Worm (Caenorhabditis elegans): ENCODE measurements around the gene cest-10.

Gene cest-10

DNA sequence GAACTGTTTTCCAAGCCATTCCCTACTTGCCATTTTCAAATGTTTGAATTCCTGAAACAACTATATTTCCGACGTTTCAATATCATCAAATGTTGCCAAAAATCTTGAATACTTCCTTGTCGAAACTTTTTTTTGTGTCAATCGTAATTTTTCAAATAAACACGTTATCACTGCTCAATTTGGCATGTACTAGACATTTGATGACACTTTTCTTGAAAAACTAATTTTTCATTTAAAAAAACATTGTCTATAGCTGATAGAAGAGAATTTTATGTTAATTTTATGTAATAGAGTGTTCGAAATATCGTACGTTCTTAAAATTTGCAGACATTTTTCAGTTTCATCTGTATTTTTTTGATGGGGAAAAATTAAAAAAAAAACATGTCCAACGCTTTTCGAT, 2.5 kb downstream of the cest-10 start:
- TF ChIP-seq elt-2 (tag; optimal IDR thresholded peaks at IDR 0.05) (no peak), ceh-19 (GFP tag; optimal IDR thresholded peaks at IDR 0.05) (no peak), pqm-1 (tag; optimal IDR thresholded peaks at IDR 0.05) (no peak), hlh-15 (tag; optimal IDR thresholded peaks at IDR 0.05) (no peak), ets-4 (tag; optimal IDR thresholded peaks at IDR 0.05) (no peak), C38D4.7 (GFP tag; optimal IDR thresholded peaks at IDR 0.05) (no peak), ceh-30 (tag; optimal IDR thresholded peaks at IDR 0.05) (no peak), pros-1 (tag; optimal IDR thresholded peaks at IDR 0.05) (no peak), nhr-232 (tag; optimal IDR thresholded peaks at IDR 0.05) (no peak)

DNA sequence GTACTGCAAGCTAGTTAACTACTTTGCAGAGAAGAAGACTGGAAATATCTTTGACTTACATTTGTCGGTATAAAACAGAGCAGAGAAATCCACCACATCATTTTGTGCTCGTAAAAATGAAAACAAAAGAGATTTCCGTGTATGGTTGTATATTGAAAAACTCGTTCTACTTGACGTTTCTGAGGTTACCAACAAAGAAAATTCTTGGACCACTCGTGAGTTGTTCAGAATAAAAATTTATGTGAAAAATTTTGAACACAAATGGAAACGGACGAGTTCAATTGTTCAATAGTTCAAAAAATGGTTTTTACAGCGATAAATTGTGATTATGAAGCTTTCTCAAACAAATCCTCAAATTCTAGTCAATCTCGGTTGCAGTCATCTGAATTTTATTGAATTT, 4.2 kb downstream of the cest-10 start, which contains the start of gene clec-179:
Gene clec-179 (minus strand): TSS at position 101 of the 400 bp plus-strand sequence.
- TF ChIP-seq ceh-6 (GFP tag; optimal IDR thresholded peaks at IDR 0.05) = no peak
- TF ChIP-seq fkh-10 (GFP tag; optimal IDR thresholded peaks at IDR 0.05) = no peak
- TF ChIP-seq hlh-6 (tag; optimal IDR thresholded peaks at IDR 0.05) = no peak
- TF ChIP-seq pqm-1 (tag; optimal IDR thresholded peaks at IDR 0.05) = no peak
- no peak for TF ChIP-seq ceh-19 (GFP tag; optimal IDR thresholded peaks at IDR 0.05)
- TF ChIP-seq pag-3 (tag; optimal IDR thresholded peaks at IDR 0.05; ENCODE audit: borderline replicate concordance) = no peak
- no peak for TF ChIP-seq ref-2 (tag; optimal IDR thresholded peaks at IDR 0.05)
- no peak for TF ChIP-seq C08G9.2 (tag; optimal IDR thresholded peaks at IDR 0.05)
- TF ChIP-seq F13H6.1 (tag; optimal IDR thresholded peaks at IDR 0.05) = no peak
- no peak for TF ChIP-seq ama-1 (optimal IDR thresholded peaks at IDR 0.05)
- TF ChIP-seq ceh-34 (tag; optimal IDR thresholded peaks at IDR 0.05) = no peak
- no peak for TF ChIP-seq ahr-1 (tag; optimal IDR thresholded peaks at IDR 0.05)
- no peak for TF ChIP-seq pax-1 (tag; optimal IDR thresholded peaks at IDR 0.05)
- no peak for TF ChIP-seq K09A11.1 (tag; optimal IDR thresholded peaks at IDR 0.05; ENCODE audit: insufficient read depth)
- TF ChIP-seq eyg-1 (tag; optimal IDR thresholded peaks at IDR 0.05) = no peak
- no peak for TF ChIP-seq che-1 (tag; optimal IDR thresholded peaks at IDR 0.05)
- TF ChIP-seq fkh-6 (tag; optimal IDR thresholded peaks at IDR 0.05) = no peak

DNA sequence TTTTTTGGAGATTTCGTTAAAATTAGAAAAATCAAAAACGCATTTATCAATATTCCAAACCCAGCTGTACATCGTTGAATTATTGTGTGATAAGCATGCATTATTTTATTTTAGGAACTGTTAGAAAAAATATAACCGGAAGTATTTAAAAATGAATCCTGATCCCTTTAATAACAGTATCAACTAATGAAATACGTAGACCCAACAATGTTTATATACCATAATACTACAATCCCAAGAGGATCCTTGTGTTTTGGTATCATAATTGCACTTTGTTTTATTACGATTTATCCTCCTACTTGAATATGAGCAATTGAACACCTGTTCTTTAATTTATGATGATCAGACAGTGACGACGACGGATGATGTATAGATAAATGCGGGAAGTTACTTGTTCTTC, 6.4 kb downstream of the cest-10 start, which contains the start of gene str-249:
Gene str-249 (minus strand): TSS at position 101 of the 400 bp plus-strand sequence.
- TF ChIP-seq odd-2 (tag; optimal IDR thresholded peaks at IDR 0.05) = no peak
- no peak for TF ChIP-seq hlh-15 (tag; optimal IDR thresholded peaks at IDR 0.05)
- no peak for TF ChIP-seq ceh-48 (tag; optimal IDR thresholded peaks at IDR 0.05)
- no peak for TF ChIP-seq che-1 (tag; optimal IDR thresholded peaks at IDR 0.05)
- TF ChIP-seq ceh-45 (GFP tag; IDR thresholded peaks at IDR 0.05) = no peak
- no peak for TF ChIP-seq T23F11.4 (GFP tag; optimal IDR thresholded peaks at IDR 0.05)
- no peak for TF ChIP-seq ttx-3 (tag; optimal IDR thresholded peaks at IDR 0.05)
- TF ChIP-seq hlh-13 (GFP tag; optimal IDR thresholded peaks at IDR 0.05) = no peak
- no peak for TF ChIP-seq unc-55 (GFP tag; optimal IDR thresholded peaks at IDR 0.05)
- TF ChIP-seq ceh-24 (tag; optimal IDR thresholded peaks at IDR 0.05) = no peak
- no peak for TF ChIP-seq ceh-9 (tag; optimal IDR thresholded peaks at IDR 0.05)
- TF ChIP-seq ceh-6 (GFP tag; optimal IDR thresholded peaks at IDR 0.05) = no peak
- no peak for TF ChIP-seq F13H6.1 (tag; optimal IDR thresholded peaks at IDR 0.05)
- TF ChIP-seq ref-2 (tag; optimal IDR thresholded peaks at IDR 0.05) = no peak
- TF ChIP-seq madf-2 (tag; optimal IDR thresholded peaks at IDR 0.05) = no peak
- TF ChIP-seq lim-6 (tag; optimal IDR thresholded peaks at IDR 0.05) = no peak
- TF ChIP-seq syd-9 (tag; optimal IDR thresholded peaks at IDR 0.05) = no peak
- TF ChIP-seq hlh-6 (tag; optimal IDR thresholded peaks at IDR 0.05) = no peak
- TF ChIP-seq fkh-10 (GFP tag; optimal IDR thresholded peaks at IDR 0.05) = no peak
- no peak for TF ChIP-seq eyg-1 (tag; optimal IDR thresholded peaks at IDR 0.05)

ce11 chrIV:7188030-7188429, 7.7 kb downstream of the cest-10 start, which contains the start of gene C42D4.13:
TSS of gene C42D4.13 (minus strand) at chrIV:7188130.
- TF ChIP-seq unc-42 (tag; optimal IDR thresholded peaks at IDR 0.05) = no peak
- no peak for TF ChIP-seq unc-86 (tag; optimal IDR thresholded peaks at IDR 0.05)
- TF ChIP-seq elt-4 (tag; optimal IDR thresholded peaks at IDR 0.05) = no peak
- no peak for TF ChIP-seq hlh-13 (GFP tag; optimal IDR thresholded peaks at IDR 0.05)
- TF ChIP-seq ceh-45 (GFP tag; IDR thresholded peaks at IDR 0.05) = no peak
- no peak for TF ChIP-seq ceh-19 (GFP tag; optimal IDR thresholded peaks at IDR 0.05)
- TF ChIP-seq hlh-8 (tag; optimal IDR thresholded peaks at IDR 0.05) = no peak
- no peak for TF ChIP-seq pax-1 (tag; optimal IDR thresholded peaks at IDR 0.05)
- TF ChIP-seq sox-2 (GFP tag; IDR thresholded peaks at IDR 0.05) = no peak
- no peak for TF ChIP-seq lin-11 (tag; optimal IDR thresholded peaks at IDR 0.05)
- TF ChIP-seq pha-4 (tag; optimal IDR thresholded peaks at IDR 0.05) = no peak
- no peak for TF ChIP-seq ceh-24 (tag; optimal IDR thresholded peaks at IDR 0.05)
- no peak for TF ChIP-seq C08G9.2 (tag; optimal IDR thresholded peaks at IDR 0.05)
- TF ChIP-seq tbx-2 (tag; optimal IDR thresholded peaks at IDR 0.05) = no peak
- TF ChIP-seq ceh-2 (tag; optimal IDR thresholded peaks at IDR 0.05) = no peak
- TF ChIP-seq pha-2 (tag; optimal IDR thresholded peaks at IDR 0.05) = no peak
- no peak for TF ChIP-seq ceh-34 (tag; optimal IDR thresholded peaks at IDR 0.05)
- no peak for TF ChIP-seq ztf-16 (tag; optimal IDR thresholded peaks at IDR 0.05)

Measured in whole organism, late embryonic.